Fruit fly (Drosophila melanogaster): Measurements from ENCODE around the gene CG3225.

dm6 chr2L:4810044-4810609 is 7.9 kb downstream of the CG3225 start:
- no peak for TF ChIP-seq br (GFP tag; optimal IDR thresholded peaks at IDR 0.05)
- no peak for TF ChIP-seq Abd-B (GFP tag; optimal IDR thresholded peaks at IDR 0.05)
- TF ChIP-seq N (GFP tag; optimal IDR thresholded peaks at IDR 0.05) = no peak
- TF ChIP-seq ey (GFP tag; optimal IDR thresholded peaks at IDR 0.05) = peak; percentile 0
- TF ChIP-seq brk (GFP tag; optimal IDR thresholded peaks at IDR 0.05) = peak; percentile 46
- TF ChIP-seq Myc (optimal IDR thresholded peaks at IDR 0.05) = no peak
- TF ChIP-seq sage (GFP tag; optimal IDR thresholded peaks at IDR 0.05) = peak; percentile 15
- no peak for TF ChIP-seq GATAd (GFP tag; optimal IDR thresholded peaks at IDR 0.05)

Data from whole organism, wandering third instar larva.